Fruit fly (Drosophila melanogaster): Measurements from ENCODE around the gene Ndc80.

Ndc80 gene

dm6 chrX:13626579-13626894 lies 14.7 kb upstream of the Ndc80 start (continued):
- TF ChIP-seq CG18262 (tag; optimal IDR thresholded peaks at IDR 0.05) (peak; percentile 59), CG5180 (GFP tag; optimal IDR thresholded peaks at IDR 0.05) (peak; percentile 44), tup (GFP tag; optimal IDR thresholded peaks at IDR 0.05) (no peak), pzg (GFP tag; optimal IDR thresholded peaks at IDR 0.05) (no peak), NfI (GFP tag; optimal IDR thresholded peaks at IDR 0.05) (peak; percentile 71), Oaz (GFP tag; IDR thresholded peaks at IDR 0.05) (peak; percentile 55; the same call in 1 of the 2 replicates), B-H1 (GFP tag; IDR thresholded peaks at IDR 0.05) (peak; percentile 64), Hr51 (GFP tag; optimal IDR thresholded peaks at IDR 0.05) (peak; percentile 34 to 82), yki (optimal IDR thresholded peaks at IDR 0.05) (no peak), Pdp1 (GFP tag; optimal IDR thresholded peaks at IDR 0.05) (peak; percentile 75 to 77), gcm (GFP tag; optimal IDR thresholded peaks at IDR 0.05) (peak; percentile 72), inv (GFP tag; IDR thresholded peaks at IDR 0.05; ENCODE audit: partially characterized antibody) (no peak), row (GFP tag; IDR thresholded peaks at IDR 0.05) (peak; percentile 37; the same call in 2 of the 3 replicates), CG15601 (tag; optimal IDR thresholded peaks at IDR 0.05) (peak; percentile 4), chif (GFP tag; optimal IDR thresholded peaks at IDR 0.05) (peak; percentile 60 to 63), Kr (GFP tag; optimal IDR thresholded peaks at IDR 0.05) (no peak), CG8478 (optimal IDR thresholded peaks at IDR 0.05) (no peak), CG9609 (GFP tag; optimal IDR thresholded peaks at IDR 0.05) (peak; percentile 76), CG3065 (GFP tag; optimal IDR thresholded peaks at IDR 0.05) (no peak), Dfd (GFP tag; optimal IDR thresholded peaks at IDR 0.05) (no peak), CG4360 (GFP tag; IDR thresholded peaks at IDR 0.05) (no peak; the same call in 1 of the 2 replicates), Sin3A (optimal IDR thresholded peaks at IDR 0.05) (no peak), NFAT (GFP tag; IDR thresholded peaks at IDR 0.05) (peak; percentile 93), odd (GFP tag; optimal IDR thresholded peaks at IDR 0.05) (peak; percentile 67), CG11504 (tag; optimal IDR thresholded peaks at IDR 0.05) (peak; percentile 84), Dek (tag; optimal IDR thresholded peaks at IDR 0.05) (peak; percentile 76), hbn (GFP tag; IDR thresholded peaks at IDR 0.05; ENCODE audit: partially characterized antibody) (no peak), Hey (tag; optimal IDR thresholded peaks at IDR 0.05) (peak; percentile 61), fru (optimal IDR thresholded peaks at IDR 0.05) (no peak), CHES-1-like (GFP tag; optimal IDR thresholded peaks at IDR 0.05) (peak; percentile 76), CG8388 (GFP tag; optimal IDR thresholded peaks at IDR 0.05) (peak; percentile 55), Hr3 (GFP tag; optimal IDR thresholded peaks at IDR 0.05) (peak; percentile 67), CG14965 (GFP tag; optimal IDR thresholded peaks at IDR 0.05; ENCODE audit: borderline replicate concordance) (peak; percentile 56), chm (GFP tag; IDR thresholded peaks at IDR 0.05) (peak; percentile 37), fu2 (GFP tag; optimal IDR thresholded peaks at IDR 0.05) (peak; percentile 72), TFAM (GFP tag; optimal IDR thresholded peaks at IDR 0.05) (no peak), Ravus (GFP tag; IDR thresholded peaks at IDR 0.05) (no peak), Xbp1 (GFP tag; optimal IDR thresholded peaks at IDR 0.05) (peak; percentile 56), br (optimal IDR thresholded peaks at IDR 0.05) (no peak), cad (GFP tag; optimal IDR thresholded peaks at IDR 0.05) (no peak), sug (tag; optimal IDR thresholded peaks at IDR 0.05) (peak; percentile 66), peb (GFP tag; IDR thresholded peaks at IDR 0.05) (peak; percentile 34; the same call in 1 of the 2 replicates), so (GFP tag; IDR thresholded peaks at IDR 0.05) (peak; percentile 83), Ptx1 (GFP tag; IDR thresholded peaks at IDR 0.05) (peak; percentile 82), CG11560 (tag; IDR thresholded peaks at IDR 0.05) (0 out of 3 replicates have a peak, but pooled peaks have one; percentile 36), gt (GFP tag; IDR thresholded peaks at IDR 0.05) (no peak), CG4730 (GFP tag; IDR thresholded peaks at IDR 0.05) (peak; percentile 50; the same call in 1 of the 2 replicates), jigr1 (GFP tag; IDR thresholded peaks at IDR 0.05) (peak; percentile 57; the same call in 1 of the 3 replicates), CG15269 (tag; optimal IDR thresholded peaks at IDR 0.05) (peak; percentile 86), sens-2 (GFP tag; IDR thresholded peaks at IDR 0.05) (no peak), repo (GFP tag; optimal IDR thresholded peaks at IDR 0.05) (peak; percentile 25), CG14710 (tag; optimal IDR thresholded peaks at IDR 0.05) (peak; percentile 59), danr (GFP tag; IDR thresholded peaks at IDR 0.05) (peak; percentile 59)
